Worm (Caenorhabditis elegans): ENCODE results near the gene crt-1.

The crt-1 gene

ce11 chrV:6067112-6067511 lies 33.2 kb downstream of the crt-1 start, which contains the start of gene srh-10:
srh-10 (minus strand) TSS chrV:6067140.
- TF ChIP-seq skn-1 (tag; optimal IDR thresholded peaks at IDR 0.05): no peak
- no peak for TF ChIP-seq crh-2 (tag; optimal IDR thresholded peaks at IDR 0.05)
- no peak for TF ChIP-seq elt-3 (tag; optimal IDR thresholded peaks at IDR 0.05)
- no peak for TF ChIP-seq fos-1 (tag; optimal IDR thresholded peaks at IDR 0.05)
- TF ChIP-seq peb-1 (tag; optimal IDR thresholded peaks at IDR 0.05): no peak

- no peak for TF ChIP-seq sma-9 (GFP tag; optimal IDR thresholded peaks at IDR 0.05)
- no peak for TF ChIP-seq sma-9 (tag; optimal IDR thresholded peaks at IDR 0.05)
- no peak for TF ChIP-seq nhr-11 (tag; optimal IDR thresholded peaks at IDR 0.05)
- TF ChIP-seq blmp-1 (tag; optimal IDR thresholded peaks at IDR 0.05; ENCODE audit: insufficient read depth): no peak
- TF ChIP-seq mdl-1 (tag; optimal IDR thresholded peaks at IDR 0.05): no peak
- no peak for TF ChIP-seq ZK546.5 (tag; optimal IDR thresholded peaks at IDR 0.05)
- TF ChIP-seq egl-27 (tag; optimal IDR thresholded peaks at IDR 0.05): no peak
- TF ChIP-seq alr-1 (tag; optimal IDR thresholded peaks at IDR 0.05): no peak
- TF ChIP-seq ztf-4 (tag; optimal IDR thresholded peaks at IDR 0.05): no peak
- no peak for TF ChIP-seq peb-1 (tag; optimal IDR thresholded peaks at IDR 0.05)
- TF ChIP-seq fos-1 (tag; optimal IDR thresholded peaks at IDR 0.05): no peak
- no peak for TF ChIP-seq mab-5 (tag; optimal IDR thresholded peaks at IDR 0.05)
- TF ChIP-seq zag-1 (tag; optimal IDR thresholded peaks at IDR 0.05): no peak
- no peak for TF ChIP-seq mbf-1 (tag; optimal IDR thresholded peaks at IDR 0.05)
These were observed 37.0 kb downstream of the crt-1 start, which contains the start of gene Y38A10A.2 for ce11 chrV:6063330-6063729. Y38A10A.2 (minus strand) TSS chrV:6063430.

- TF ChIP-seq unc-39 (tag; optimal IDR thresholded peaks at IDR 0.05) (no peak), snpc-4 (tag; optimal IDR thresholded peaks at IDR 0.05) (no peak), R02D3.7 (tag; optimal IDR thresholded peaks at IDR 0.05) (no peak), nhr-25 (tag; optimal IDR thresholded peaks at IDR 0.05) (no peak), fos-1 (tag; optimal IDR thresholded peaks at IDR 0.05) (no peak), nhr-237 (tag; optimal IDR thresholded peaks at IDR 0.05) (no peak), gmeb-1 (tag; optimal IDR thresholded peaks at IDR 0.05) (no peak)
These were observed 45.1 kb downstream of the crt-1 start, which contains the start of gene srd-20 for ce11 chrV:6055289-6055688. srd-20 (plus strand) TSS chrV:6055589.

- no peak for TF ChIP-seq nhr-23 (tag; optimal IDR thresholded peaks at IDR 0.05)
- peak in 1 of 2 experiments; percentile 31 for TF ChIP-seq mdl-1 (tag; optimal IDR thresholded peaks at IDR 0.05)
- peak; percentile 68 for TF ChIP-seq gmeb-1 (tag; optimal IDR thresholded peaks at IDR 0.05)
- TF ChIP-seq R02D3.7 (tag; optimal IDR thresholded peaks at IDR 0.05): no peak
- TF ChIP-seq nhr-25 (tag; optimal IDR thresholded peaks at IDR 0.05): peak; percentile 73
- TF ChIP-seq crh-2 (tag; optimal IDR thresholded peaks at IDR 0.05): peak; percentile 89
- peak; percentile 85 for TF ChIP-seq lin-13 (GFP tag; optimal IDR thresholded peaks at IDR 0.05)
- peak; percentile 10 for TF ChIP-seq nhr-77 (tag; optimal IDR thresholded peaks at IDR 0.05)
- TF ChIP-seq ceh-82 (tag; optimal IDR thresholded peaks at IDR 0.05): peak; percentile 17
- TF ChIP-seq fos-1 (tag; optimal IDR thresholded peaks at IDR 0.05): peak; percentile 97
- no peak for TF ChIP-seq Y55F3AM.14 (GFP tag; optimal IDR thresholded peaks at IDR 0.05)
- peak; percentile 87 for TF ChIP-seq sem-4 (tag; optimal IDR thresholded peaks at IDR 0.05)
- TF ChIP-seq zag-1 (tag; optimal IDR thresholded peaks at IDR 0.05): peak; percentile 89
- TF ChIP-seq nhr-12 (tag; optimal IDR thresholded peaks at IDR 0.05): no peak
- TF ChIP-seq unc-39 (tag; optimal IDR thresholded peaks at IDR 0.05): no peak
- TF ChIP-seq nhr-129 (tag; optimal IDR thresholded peaks at IDR 0.05): peak; percentile 89
- TF ChIP-seq ztf-4 (tag; optimal IDR thresholded peaks at IDR 0.05): peak; percentile 73
- peak; percentile 74 for TF ChIP-seq sma-3 (GFP tag; optimal IDR thresholded peaks at IDR 0.05)
- TF ChIP-seq nhr-6 (tag; optimal IDR thresholded peaks at IDR 0.05): peak; percentile 59
- TF ChIP-seq lsy-2 (tag; optimal IDR thresholded peaks at IDR 0.05): peak; percentile 43 to 91
- no peak for TF ChIP-seq nhr-237 (tag; optimal IDR thresholded peaks at IDR 0.05)
- TF ChIP-seq blmp-1 (tag; optimal IDR thresholded peaks at IDR 0.05; ENCODE audit: insufficient read depth): peak; percentile 18
- TF ChIP-seq alr-1 (tag; optimal IDR thresholded peaks at IDR 0.05): no peak
- no peak for TF ChIP-seq ZK546.5 (tag; optimal IDR thresholded peaks at IDR 0.05)
- no peak for TF ChIP-seq lin-39 (tag; optimal IDR thresholded peaks at IDR 0.05)
- no peak for TF ChIP-seq peb-1 (tag; optimal IDR thresholded peaks at IDR 0.05)
- peak; percentile 90 for TF ChIP-seq sma-9 (GFP tag; optimal IDR thresholded peaks at IDR 0.05)
- no peak for TF ChIP-seq sma-9 (tag; optimal IDR thresholded peaks at IDR 0.05)
- TF ChIP-seq F13H6.1 (tag; optimal IDR thresholded peaks at IDR 0.05): peak; percentile 81
- TF ChIP-seq ceh-16 (tag; optimal IDR thresholded peaks at IDR 0.05): peak; percentile 32
- TF ChIP-seq nhr-21 (tag; optimal IDR thresholded peaks at IDR 0.05): peak; percentile 22
- peak; percentile 97 for TF ChIP-seq unc-55 (GFP tag; optimal IDR thresholded peaks at IDR 0.05)
- peak; percentile 22 for TF ChIP-seq snpc-4 (tag; optimal IDR thresholded peaks at IDR 0.05)
- TF ChIP-seq ama-1 (optimal IDR thresholded peaks at IDR 0.05): no peak
- peak; percentile 91 for TF ChIP-seq mab-5 (tag; optimal IDR thresholded peaks at IDR 0.05)
- TF ChIP-seq dmd-4 (tag; optimal IDR thresholded peaks at IDR 0.05): no peak
- peak; percentile 49 for TF ChIP-seq lin-11 (tag; optimal IDR thresholded peaks at IDR 0.05)
- no peak for TF ChIP-seq nhr-10 (tag; optimal IDR thresholded peaks at IDR 0.05)
- no peak for TF ChIP-seq nhr-11 (tag; optimal IDR thresholded peaks at IDR 0.05)
- TF ChIP-seq egl-27 (tag; optimal IDR thresholded peaks at IDR 0.05): peak; percentile 22
- TF ChIP-seq C34F6.9 (tag; optimal IDR thresholded peaks at IDR 0.05): peak; percentile 97
- TF ChIP-seq unc-62 (GFP tag; optimal IDR thresholded peaks at IDR 0.05): no peak
- peak; percentile 47 for TF ChIP-seq skn-1 (tag; optimal IDR thresholded peaks at IDR 0.05)
These were observed 47.1 kb downstream of the crt-1 start, which contains the start of gene seip-1 for ce11 chrV:6053188-6053687. seip-1 (minus strand) TSS chrV:6053238.

All from whole organism, L2 larva.